Fruit fly (Drosophila melanogaster): ENCODE results near the gene CG14456.

CG14456 gene

DNA sequence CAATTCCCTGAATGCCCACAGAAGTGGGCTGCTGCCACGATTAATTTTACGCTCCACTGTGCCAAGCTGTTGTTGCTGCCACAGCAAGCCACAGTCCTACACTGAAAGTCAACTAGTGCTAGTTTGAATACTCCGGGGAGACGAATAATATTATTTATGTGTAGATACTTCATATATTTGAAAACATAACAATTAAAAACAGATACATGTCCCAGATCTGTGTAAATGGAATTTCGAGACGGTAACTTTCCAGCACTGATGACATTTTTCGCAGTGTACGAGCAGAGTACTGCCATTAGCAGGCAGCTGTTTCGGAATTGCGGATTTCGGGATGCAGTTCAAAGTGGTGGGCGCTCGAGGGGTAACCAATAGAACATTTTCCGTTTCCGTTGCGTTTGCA is 21.9 kb upstream of the CG14456 start (continued):
- TF ChIP-seq al (GFP tag; IDR thresholded peaks at IDR 0.05) (no peak), CG17186 (GFP tag; optimal IDR thresholded peaks at IDR 0.05) (no peak), H15 (GFP tag; IDR thresholded peaks at IDR 0.05) (0 out of 3 replicates have a peak, but pooled peaks have one; percentile 24), CG13775 (GFP tag; optimal IDR thresholded peaks at IDR 0.05) (peak; percentile 3), CG14860 (GFP tag; IDR thresholded peaks at IDR 0.05; ENCODE audit: partially characterized antibody) (no peak), CG15514 (GFP tag; optimal IDR thresholded peaks at IDR 0.05) (no peak), Lpt (GFP tag; optimal IDR thresholded peaks at IDR 0.05) (no peak), Rx (GFP tag; IDR thresholded peaks at IDR 0.05) (no peak), wek (GFP tag; optimal IDR thresholded peaks at IDR 0.05) (no peak), slbo (GFP tag; IDR thresholded peaks at IDR 0.05) (peak; percentile 49), aop (GFP tag; IDR thresholded peaks at IDR 0.05) (no peak), CG1602 (GFP tag; optimal IDR thresholded peaks at IDR 0.05) (peak; percentile 19), Ptx1 (GFP tag; IDR thresholded peaks at IDR 0.05) (peak; percentile 34; the same call in 1 of the 2 replicates), CG9609 (GFP tag; optimal IDR thresholded peaks at IDR 0.05) (no peak), BtbVII (GFP tag; optimal IDR thresholded peaks at IDR 0.05) (no peak), jigr1 (GFP tag; IDR thresholded peaks at IDR 0.05) (no peak), CkIIα-i1 (GFP tag; IDR thresholded peaks at IDR 0.05) (no peak), nerfin-1 (tag; optimal IDR thresholded peaks at IDR 0.05) (no peak), prd (optimal IDR thresholded peaks at IDR 0.05) (no peak), prd (GFP tag; IDR thresholded peaks at IDR 0.05) (peak; percentile 72; the same call in 2 of the 3 replicates), CG18599 (GFP tag; optimal IDR thresholded peaks at IDR 0.05) (peak; percentile 20), gcm (GFP tag; optimal IDR thresholded peaks at IDR 0.05) (no peak), sens-2 (GFP tag; IDR thresholded peaks at IDR 0.05) (0 out of 2 replicates have a peak, but pooled peaks have one; percentile 23), sug (tag; optimal IDR thresholded peaks at IDR 0.05) (no peak), esg (GFP tag; conservative IDR thresholded peaks at IDR 0.05) (0 out of 2 replicates have a peak, but pooled peaks have one; percentile 13), Lhr (GFP tag; optimal IDR thresholded peaks at IDR 0.05) (no peak), CG7556 (GFP tag; optimal IDR thresholded peaks at IDR 0.05) (no peak), CG1529 (GFP tag; optimal IDR thresholded peaks at IDR 0.05) (no peak), Ssrp (tag; optimal IDR thresholded peaks at IDR 0.05) (peak; percentile 45), Spps (tag; optimal IDR thresholded peaks at IDR 0.05) (no peak), CG11504 (tag; optimal IDR thresholded peaks at IDR 0.05) (peak; percentile 53), TFAM (GFP tag; optimal IDR thresholded peaks at IDR 0.05) (no peak), CG8388 (GFP tag; optimal IDR thresholded peaks at IDR 0.05) (peak; percentile 22), seq (GFP tag; IDR thresholded peaks at IDR 0.05) (no peak), HLH3B (GFP tag; IDR thresholded peaks at IDR 0.05) (0 out of 2 replicates have a peak, but pooled peaks have one; percentile 17), HHEX (GFP tag; optimal IDR thresholded peaks at IDR 0.05) (peak; percentile 13), CG17361 (GFP tag; IDR thresholded peaks at IDR 0.05) (0 out of 3 replicates have a peak, but pooled peaks have one; percentile 21), sd (tag; optimal IDR thresholded peaks at IDR 0.05) (no peak), CG12659 (GFP tag; optimal IDR thresholded peaks at IDR 0.05) (no peak), D19B (GFP tag; optimal IDR thresholded peaks at IDR 0.05) (no peak), CG12769 (tag; optimal IDR thresholded peaks at IDR 0.05) (peak; percentile 44), CG1233 (GFP tag; optimal IDR thresholded peaks at IDR 0.05) (peak; percentile 10), org-1 (GFP tag; optimal IDR thresholded peaks at IDR 0.05) (peak; percentile 3), CG15696 (tag; optimal IDR thresholded peaks at IDR 0.05) (no peak), CG11093 (GFP tag; IDR thresholded peaks at IDR 0.05) (no peak), CG2116 (GFP tag; optimal IDR thresholded peaks at IDR 0.05) (no peak), chif (GFP tag; optimal IDR thresholded peaks at IDR 0.05) (peak in 1 of 2 experiments; percentile 4), gfzf (GFP tag; optimal IDR thresholded peaks at IDR 0.05) (no peak), stc (GFP tag; IDR thresholded peaks at IDR 0.05) (peak; percentile 13; the same call in 1 of the 2 replicates), lbe (GFP tag; optimal IDR thresholded peaks at IDR 0.05) (no peak), da (GFP tag; optimal IDR thresholded peaks at IDR 0.05) (no peak)
